Fruit fly (Drosophila melanogaster) whole organism, wandering third instar larva: ENCODE measurements around the gene Nle.

Experiments
- Abd-B ChIP-seq: fragments of >200 bp; optimal IDR thresholded peaks from 2 replicates; lab custom pipeline; 2017; ENCODE audit warnings: missing biosample characterization, missing genetic modification characterization
- CG32264 ChIP-seq: fragments of 200-800 bp; sonication (Bioruptor generic); optimal IDR thresholded peaks from 2 replicates; lab custom pipeline; 2016; ENCODE audit warnings: missing biosample characterization, missing genetic modification characterization
- CG9705 ChIP-seq: fragments of 200-800 bp; sonication (Bioruptor generic); optimal IDR thresholded peaks from 2 replicates; lab custom pipeline; 2018; ENCODE audit warnings: missing biosample characterization, mild to moderate bottlenecking, missing genetic modification characterization
- CrebA ChIP-seq: fragments of 200-800 bp; sonication (Bioruptor generic); optimal IDR thresholded peaks from 2 replicates; lab custom pipeline; 2016; ENCODE audit warnings: missing biosample characterization, mild to moderate bottlenecking, missing genetic modification characterization, borderline replicate concordance
- Dfd ChIP-seq: fragments of >200 bp; optimal IDR thresholded peaks from 2 replicates; lab custom pipeline; 2017; ENCODE audit warnings: missing biosample characterization, missing genetic modification characterization
- Dif ChIP-seq: fragments of 200-275, 200-300 bp; sonication (Bioruptor generic); optimal IDR thresholded peaks from 2 replicates; lab custom pipeline; 2018; ENCODE audit warnings: missing biosample characterization, missing genetic modification characterization; ENCODE audit not compliant: partially characterized antibody
- GATAd ChIP-seq: sonication (Bioruptor generic); optimal IDR thresholded peaks from 2 replicates; lab custom pipeline; 2016; ENCODE audit warnings: missing biosample characterization, missing genetic modification characterization
- HLH106 ChIP-seq: fragments of 200-800 bp; optimal IDR thresholded peaks from 3 replicates; lab custom pipeline; 2019; ENCODE audit warnings: missing biosample characterization, mild to moderate bottlenecking, missing genetic modification characterization, moderate library complexity
- Hnf4 ChIP-seq: fragments of 200-800 bp; sonication (Bioruptor generic); optimal IDR thresholded peaks from 2 replicates; lab custom pipeline; 2016; ENCODE audit warnings: missing biosample characterization, mild to moderate bottlenecking, missing genetic modification characterization
- Jra ChIP-seq: sonication (Bioruptor generic); optimal IDR thresholded peaks from 2 replicates; lab custom pipeline; 2016; ENCODE audit warnings: missing biosample characterization, missing genetic modification characterization
- Mio ChIP-seq: sonication (Bioruptor generic); optimal IDR thresholded peaks from 2 replicates; lab custom pipeline; 2016; ENCODE audit warnings: missing biosample characterization, missing genetic modification characterization
- Myc ChIP-seq: fragments of >200 bp; optimal IDR thresholded peaks from 2 replicates; lab custom pipeline; 2017
- N ChIP-seq: fragments of >200 bp; optimal IDR thresholded peaks from 2 replicates; lab custom pipeline; 2018; ENCODE audit warnings: missing biosample characterization, missing external identifiers, missing genetic modification characterization
- OdsH ChIP-seq: fragments of 200-800 bp; sonication (Bioruptor generic); optimal IDR thresholded peaks from 2 replicates; lab custom pipeline; 2016; ENCODE audit warnings: missing biosample characterization, mild to moderate bottlenecking, missing genetic modification characterization
- Sp1 ChIP-seq: fragments of 200-800 bp; sonication (Bioruptor generic); optimal IDR thresholded peaks from 3 replicates; lab custom pipeline; 2019; ENCODE audit warnings: missing biosample characterization, mild to moderate bottlenecking, missing genetic modification characterization, moderate library complexity
- Vsx2 ChIP-seq: fragments of 200-300, 225-300 bp; sonication (Bioruptor generic); optimal IDR thresholded peaks from 2 replicates; lab custom pipeline; 2018; ENCODE audit warnings: missing biosample characterization, missing genetic modification characterization; ENCODE audit not compliant: partially characterized antibody
- br ChIP-seq: fragments of 200-800 bp; sonication (Bioruptor generic); optimal IDR thresholded peaks from 2 replicates; lab custom pipeline; 2016; ENCODE audit warnings: missing biosample characterization, missing genetic modification characterization
- brk ChIP-seq: fragments of 200-800 bp; sonication (Bioruptor generic); optimal IDR thresholded peaks from 2 replicates; lab custom pipeline; 2016; ENCODE audit warnings: missing biosample characterization, mild to moderate bottlenecking, missing genetic modification characterization
- dl ChIP-seq, 2 experiments: fragments of 175-275, 200-275 bp in 1 of 2; fragments of 200-275 bp in 1 of 2; sonication (Bioruptor generic); optimal IDR thresholded peaks; lab custom pipeline; 2018; ENCODE audit warnings: mild to moderate bottlenecking in 2 of 2, missing biosample characterization in 2 of 2, missing genetic modification characterization in 2 of 2, moderate library complexity in 2 of 2; ENCODE audit not compliant: partially characterized antibody in 2 of 2, insufficient read depth in 1 of 2
- dmrt93B ChIP-seq: fragments of 200-800 bp; sonication (Bioruptor generic); optimal IDR thresholded peaks from 2 replicates; lab custom pipeline; 2018; ENCODE audit warnings: missing biosample characterization, mild to moderate bottlenecking, missing genetic modification characterization
- ey ChIP-seq: fragments of 200-800 bp; sonication (Bioruptor generic); optimal IDR thresholded peaks from 2 replicates; lab custom pipeline; 2016; ENCODE audit warnings: missing biosample characterization, missing genetic modification characterization
- foxo ChIP-seq, 2 experiments: fragments of 200-800 bp; sonication (Bioruptor generic); optimal IDR thresholded peaks; 2 replicates in 1 of 2; 3 replicates in 1 of 2; lab custom pipeline; 2016 to 2017; ENCODE audit warnings: missing biosample characterization in 2 of 2, missing genetic modification characterization in 2 of 2
- fru ChIP-seq: fragments of 200-800 bp; sonication (Bioruptor generic); optimal IDR thresholded peaks from 3 replicates; lab custom pipeline; 2016; ENCODE audit warnings: missing biosample characterization, mild to moderate bottlenecking, missing genetic modification characterization
- h ChIP-seq: fragments of 200-800 bp; sonication (Bioruptor generic); optimal IDR thresholded peaks from 3 replicates; lab custom pipeline; 2016; ENCODE audit warnings: missing biosample characterization, mild to moderate bottlenecking, missing genetic modification characterization
- jim ChIP-seq: fragments of 175-275, 200-325 bp; sonication (Bioruptor generic); optimal IDR thresholded peaks from 2 replicates; lab custom pipeline; 2016; ENCODE audit warnings: missing biosample characterization, mild to moderate bottlenecking, missing genetic modification characterization
- pan ChIP-seq: fragments of >200 bp; optimal IDR thresholded peaks from 2 replicates; lab custom pipeline; 2017
- psq ChIP-seq: fragments of 200-800 bp; sonication (Bioruptor generic); optimal IDR thresholded peaks from 3 replicates; lab custom pipeline; 2017; ENCODE audit warnings: missing biosample characterization, mild to moderate bottlenecking, missing genetic modification characterization, moderate library complexity
- rgr ChIP-seq: fragments of 200-800 bp; sonication (Bioruptor generic); optimal IDR thresholded peaks from 3 replicates; lab custom pipeline; 2016; ENCODE audit warnings: missing biosample characterization, mild to moderate bottlenecking, missing genetic modification characterization
- sage ChIP-seq: fragments of 200-800 bp; sonication (Bioruptor generic); optimal IDR thresholded peaks from 2 replicates; lab custom pipeline; 2016; ENCODE audit warnings: missing biosample characterization, mild to moderate bottlenecking, missing genetic modification characterization
- sv ChIP-seq: fragments of 200-800 bp; sonication (Bioruptor generic); optimal IDR thresholded peaks from 3 replicates; lab custom pipeline; 2016; ENCODE audit warnings: missing biosample characterization, missing genetic modification characterization
- tai ChIP-seq: sonication (Bioruptor generic); optimal IDR thresholded peaks from 2 replicates; lab custom pipeline; 2016; ENCODE audit warnings: missing biosample characterization, missing genetic modification characterization
- usp ChIP-seq: fragments of >200 bp; optimal IDR thresholded peaks from 2 replicates; lab custom pipeline; 2017; ENCODE audit warnings: missing biosample characterization, missing genetic modification characterization
- woc ChIP-seq: sonication (Bioruptor generic); optimal IDR thresholded peaks from 2 replicates; lab custom pipeline; 2016; ENCODE audit warnings: missing biosample characterization, mild to moderate bottlenecking, missing genetic modification characterization

The Nle gene

DNA sequence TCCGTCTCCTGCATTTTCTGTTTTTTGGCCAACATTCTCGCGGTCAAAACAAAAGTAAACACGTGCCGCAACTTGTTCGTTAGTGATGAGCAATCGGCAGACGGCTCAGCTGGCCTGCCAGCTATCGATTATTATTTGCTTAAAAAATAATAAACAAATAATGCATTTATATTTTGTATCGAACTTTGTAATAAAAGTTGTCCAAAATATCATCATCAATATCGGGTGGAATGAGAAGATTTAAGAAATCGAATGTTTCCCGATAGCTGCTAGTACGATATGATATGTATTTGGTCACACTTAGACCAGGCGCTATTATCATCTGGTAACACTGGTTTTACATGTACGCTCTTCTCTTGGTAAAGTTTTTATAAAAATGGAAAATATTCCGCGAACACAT, at the start of gene Nle, which contains the start of gene Sf3b1:
TSS of gene Nle (minus strand) at position 92 of the 400 bp plus-strand sequence.
TSS of gene Sf3b1 (plus strand) at position 311 of the 400 bp plus-strand sequence.
- no peak for TF ChIP-seq jim (GFP tag; lab: Kevin White, UChicago)
- TF ChIP-seq OdsH (GFP tag; lab: Kevin White, UChicago) = peak; percentile 35
- peak; percentile 54 for TF ChIP-seq CG9705 (GFP tag; lab: Kevin White, UChicago)
- TF ChIP-seq HLH106 (tag; lab: Kevin White, UChicago) = peak; percentile 58
- peak; percentile 1 for TF ChIP-seq ey
- TF ChIP-seq sv (GFP tag; lab: Kevin White, UChicago) = peak; percentile 39
- TF ChIP-seq woc (GFP tag; lab: Kevin White, UChicago) = no peak
- no peak for TF ChIP-seq Hnf4
- TF ChIP-seq Sp1 (GFP tag; lab: Kevin White, UChicago) = peak; percentile 53
- TF ChIP-seq Myc (lab: Kevin White, UChicago) = peak; percentile 52
- TF ChIP-seq CrebA = no peak
- TF ChIP-seq psq (GFP tag; lab: Kevin White, UChicago) = peak; percentile 34
- no peak for TF ChIP-seq Vsx2
- TF ChIP-seq brk (GFP tag; lab: Kevin White, UChicago) = no peak
- TF ChIP-seq GATAd (GFP tag; lab: Kevin White, UChicago) = peak; percentile 2
- TF ChIP-seq, all 38 proteins: peak for 9

DNA sequence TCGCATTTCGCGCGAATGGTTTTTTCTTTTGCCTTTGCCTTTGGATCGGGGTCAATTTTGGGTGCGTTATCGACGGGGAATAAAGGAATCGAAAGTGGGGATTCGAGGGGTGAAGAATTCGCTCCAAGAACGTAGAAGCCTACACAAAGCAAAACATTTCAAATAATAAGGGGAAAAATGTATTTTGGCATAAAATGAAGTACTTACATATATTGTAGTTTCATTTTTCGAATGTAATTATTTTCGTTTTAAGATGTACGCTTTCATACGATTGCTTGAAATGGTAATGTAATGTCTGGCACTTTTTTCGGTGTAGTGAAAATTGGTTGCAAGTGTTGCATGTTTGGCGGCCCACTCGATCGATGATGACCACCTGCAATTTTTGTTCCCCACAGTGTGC, 47.1 kb upstream of the Nle start:
- TF ChIP-seq dmrt93B (GFP tag; lab: Kevin White, UChicago) (no peak), foxo (GFP tag; optimal IDR thresholded peaks at IDR 0.05; lab: Kevin White, UChicago) (peak in 1 of 2 experiments; percentile 39), jim (GFP tag; lab: Kevin White, UChicago) (no peak), pan (lab: Kevin White, UChicago) (no peak), N (no peak), fru (GFP tag; lab: Kevin White, UChicago) (peak; percentile 31), tai (GFP tag; lab: Kevin White, UChicago) (no peak), Vsx2 (no peak), Abd-B (GFP tag; lab: Kevin White, UChicago) (no peak), ey (peak; percentile 16), Myc (lab: Kevin White, UChicago) (no peak), Jra (GFP tag; lab: Kevin White, UChicago) (no peak), woc (GFP tag; lab: Kevin White, UChicago) (peak; percentile 41), psq (GFP tag; lab: Kevin White, UChicago) (peak; percentile 23), Hnf4 (no peak), rgr (GFP tag; lab: Kevin White, UChicago) (peak; percentile 36), Dfd (GFP tag; lab: Kevin White, UChicago) (no peak), sage (GFP tag; lab: Kevin White, UChicago) (no peak), CG32264 (GFP tag; lab: Kevin White, UChicago) (no peak), h (GFP tag; lab: Kevin White, UChicago) (peak; percentile 41), Dif (no peak), br (GFP tag; lab: Kevin White, UChicago) (no peak)
- TF ChIP-seq, all 38 proteins: peak for 7

DNA sequence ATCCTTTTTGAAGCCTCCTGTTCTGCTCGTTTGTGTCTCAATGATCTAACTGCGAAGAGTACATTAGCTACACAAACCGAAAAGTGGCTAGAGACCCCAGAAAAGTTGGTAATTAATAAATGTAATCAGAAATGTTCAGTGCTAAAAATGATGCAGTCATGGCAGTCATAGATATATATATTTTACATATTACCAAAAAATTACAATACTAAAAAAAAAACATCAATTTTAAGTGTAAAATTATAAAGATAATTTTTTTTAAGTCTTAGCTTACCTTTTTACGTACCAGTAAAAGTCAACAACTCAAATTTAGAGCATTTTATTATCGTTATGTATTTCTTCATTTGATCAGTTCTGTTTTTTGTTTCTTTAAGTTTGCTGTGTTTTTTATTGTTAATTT, 44.9 kb upstream of the Nle start:
- TF ChIP-seq fru (GFP tag; lab: Kevin White, UChicago) = no peak
- no peak for TF ChIP-seq usp (GFP tag; lab: Kevin White, UChicago)
- TF ChIP-seq brk (GFP tag; lab: Kevin White, UChicago) = no peak
- peak; percentile 7 for TF ChIP-seq Sp1 (GFP tag; lab: Kevin White, UChicago)
- TF ChIP-seq GATAd (GFP tag; lab: Kevin White, UChicago) = no peak
- no peak for TF ChIP-seq Mio
- TF ChIP-seq HLH106 (tag; lab: Kevin White, UChicago) = peak; percentile 4
- no peak for TF ChIP-seq Abd-B (GFP tag; lab: Kevin White, UChicago)
- TF ChIP-seq dl (GFP tag; optimal IDR thresholded peaks at IDR 0.05; lab: Kevin White, UChicago; ENCODE audit: insufficient read depth in 1 of 2, partially characterized antibody in 2 of 2) = no peak

DNA sequence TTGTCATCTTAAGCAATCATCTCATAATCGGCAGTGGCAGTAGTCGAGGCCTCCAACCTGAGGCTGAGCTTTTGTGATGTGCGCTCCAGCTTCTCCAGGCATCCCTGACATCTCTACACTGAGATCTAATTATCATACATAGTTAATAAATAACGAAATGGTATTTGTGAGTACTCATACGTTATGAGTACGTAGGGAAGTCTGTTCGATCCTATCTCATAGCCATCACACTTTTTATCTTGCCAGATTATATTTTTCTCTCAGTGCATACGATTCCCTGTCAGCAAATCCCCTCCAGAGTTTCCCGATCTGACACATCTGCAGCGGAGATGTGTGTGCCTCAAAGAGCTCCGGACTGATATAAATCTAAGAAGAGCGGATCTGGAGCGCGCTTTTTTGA, 41.6 kb upstream of the Nle start:
- TF ChIP-seq foxo (GFP tag; optimal IDR thresholded peaks at IDR 0.05; lab: Kevin White, UChicago) (peak in 1 of 2 experiments; percentile 19), sv (GFP tag; lab: Kevin White, UChicago) (no peak), h (GFP tag; lab: Kevin White, UChicago) (peak; percentile 12), HLH106 (tag; lab: Kevin White, UChicago) (no peak)
- TF ChIP-seq, all 38 proteins: peak for 2
